Worm (Caenorhabditis elegans): Measurements from ENCODE around the gene nspg-5.

nspg-5 gene

ce11 chrX:3021466-3021865 lies 39.7 kb downstream of the nspg-5 start:
- no peak for TF ChIP-seq elt-3 (tag; optimal IDR thresholded peaks at IDR 0.05)
- peak; percentile 5 for TF ChIP-seq nfya-1 (tag; optimal IDR thresholded peaks at IDR 0.05; ENCODE audit: insufficient read depth)
- no peak for TF ChIP-seq lsy-12 (tag; optimal IDR thresholded peaks at IDR 0.05)

- TF ChIP-seq unc-62 (GFP tag; optimal IDR thresholded peaks at IDR 0.05) (peak; percentile 4), nfya-1 (tag; optimal IDR thresholded peaks at IDR 0.05; ENCODE audit: insufficient read depth) (no peak), eor-1 (tag; optimal IDR thresholded peaks at IDR 0.05) (no peak), elt-3 (tag; optimal IDR thresholded peaks at IDR 0.05) (no peak), egl-5 (tag; optimal IDR thresholded peaks at IDR 0.05) (no peak), elt-1 (tag; optimal IDR thresholded peaks at IDR 0.05) (no peak), sea-2 (GFP tag; optimal IDR thresholded peaks at IDR 0.05) (no peak), ZK546.5 (tag; optimal IDR thresholded peaks at IDR 0.05) (no peak), hmg-11 (tag; optimal IDR thresholded peaks at IDR 0.05) (peak; percentile 11), nhr-28 (tag; optimal IDR thresholded peaks at IDR 0.05) (no peak), lin-39 (tag; optimal IDR thresholded peaks at IDR 0.05) (peak; percentile 11), ceh-82 (tag; optimal IDR thresholded peaks at IDR 0.05) (no peak), tbx-2 (tag; optimal IDR thresholded peaks at IDR 0.05) (no peak), nhr-237 (tag; optimal IDR thresholded peaks at IDR 0.05) (no peak)
These were observed 40.7 kb downstream of the nspg-5 start for ce11 chrX:3022330-3023088.

- TF ChIP-seq ceh-82 (tag; optimal IDR thresholded peaks at IDR 0.05) (no peak), nfya-1 (tag; optimal IDR thresholded peaks at IDR 0.05; ENCODE audit: insufficient read depth) (peak; percentile 17)
These were observed 41.9 kb downstream of the nspg-5 start for ce11 chrX:3023552-3024183.

- TF ChIP-seq nhr-23 (tag; optimal IDR thresholded peaks at IDR 0.05): no peak
- no peak for TF ChIP-seq unc-39 (tag; optimal IDR thresholded peaks at IDR 0.05)
- no peak for TF ChIP-seq R02D3.7 (tag; optimal IDR thresholded peaks at IDR 0.05)
- no peak for TF ChIP-seq zag-1 (tag; optimal IDR thresholded peaks at IDR 0.05)
- TF ChIP-seq lin-39 (tag; optimal IDR thresholded peaks at IDR 0.05): peak; percentile 69
- no peak for TF ChIP-seq ceh-28 (tag; optimal IDR thresholded peaks at IDR 0.05)
- TF ChIP-seq ceh-16 (tag; optimal IDR thresholded peaks at IDR 0.05): no peak
- TF ChIP-seq lin-15B (tag; optimal IDR thresholded peaks at IDR 0.05): no peak
- no peak for TF ChIP-seq egl-27 (tag; optimal IDR thresholded peaks at IDR 0.05)
- TF ChIP-seq nhr-11 (tag; optimal IDR thresholded peaks at IDR 0.05): no peak
- peak; percentile 16 for TF ChIP-seq nfya-1 (tag; optimal IDR thresholded peaks at IDR 0.05; ENCODE audit: insufficient read depth)
- TF ChIP-seq ztf-11 (tag; optimal IDR thresholded peaks at IDR 0.05): no peak
- no peak for TF ChIP-seq tbx-2 (tag; optimal IDR thresholded peaks at IDR 0.05)
These were observed 42.9 kb downstream of the nspg-5 start, which contains the start of gene aqp-7 for ce11 chrX:3024637-3025113. Gene aqp-7 (plus strand): TSS chrX:3025063.

- TF ChIP-seq unc-62 (GFP tag; optimal IDR thresholded peaks at IDR 0.05) (peak; percentile 70), aly-2 (tag; optimal IDR thresholded peaks at IDR 0.05) (no peak)
These were observed 43.3 kb downstream of the nspg-5 start for ce11 chrX:3025145-3025544.

ce11 chrX:3029030-3029429 lies 47.2 kb downstream of the nspg-5 start, which contains the start of gene M02F4.1:
Gene M02F4.1 (minus strand): TSS chrX:3029130.
- TF ChIP-seq nhr-67 (tag; optimal IDR thresholded peaks at IDR 0.05) (no peak), snpc-4 (tag; optimal IDR thresholded peaks at IDR 0.05) (no peak), hmg-11 (tag; optimal IDR thresholded peaks at IDR 0.05) (no peak), ceh-28 (tag; optimal IDR thresholded peaks at IDR 0.05) (no peak), pqm-1 (tag; optimal IDR thresholded peaks at IDR 0.05) (no peak), zag-1 (tag; optimal IDR thresholded peaks at IDR 0.05) (no peak), ceh-82 (tag; optimal IDR thresholded peaks at IDR 0.05) (no peak), egl-27 (tag; optimal IDR thresholded peaks at IDR 0.05) (no peak), lin-39 (tag; optimal IDR thresholded peaks at IDR 0.05) (no peak), mdl-1 (tag; optimal IDR thresholded peaks at IDR 0.05) (no peak), elt-3 (tag; optimal IDR thresholded peaks at IDR 0.05) (no peak), elt-2 (tag; optimal IDR thresholded peaks at IDR 0.05) (no peak)
